Worm (Caenorhabditis elegans) whole organism, L3 larva: ENCODE measurements around the gene B0294.1.

ENCODE experiments used
- R02D3.7 ChIP-seq: fragments of 150-350 bp; optimal IDR thresholded peaks from 2 replicates; lab custom pipeline; 2014; ENCODE audit warnings: missing biosample characterization, missing genetic modification characterization
- ZK546.5 ChIP-seq: sonication (generic microtip); optimal IDR thresholded peaks from 2 replicates; lab custom pipeline; 2017; ENCODE audit warnings: missing biosample characterization, missing genetic modification characterization
- aly-2 ChIP-seq: fragments of 150-350 bp; optimal IDR thresholded peaks from 2 replicates; lab custom pipeline; 2014; ENCODE audit warnings: missing biosample characterization, missing genetic modification characterization
- ama-1 ChIP-seq: fragments of 150-350 bp; optimal IDR thresholded peaks from 2 replicates; lab custom pipeline; 2018
- ceh-16 ChIP-seq: sonication (generic microtip); optimal IDR thresholded peaks from 2 replicates; lab custom pipeline; 2017; ENCODE audit warnings: missing biosample characterization, missing genetic modification characterization
- ceh-28 ChIP-seq: fragments of 150-350 bp; optimal IDR thresholded peaks from 2 replicates; lab custom pipeline; 2014; ENCODE audit warnings: missing biosample characterization, missing genetic modification reagents, missing genetic modification characterization
- ceh-82 ChIP-seq: fragments of 150-350 bp; optimal IDR thresholded peaks from 2 replicates; lab custom pipeline; 2014; ENCODE audit warnings: missing biosample characterization, missing genetic modification characterization
- daf-12 ChIP-seq: fragments of 150-350 bp; optimal IDR thresholded peaks from 2 replicates; lab custom pipeline; 2014; ENCODE audit warnings: missing biosample characterization, missing genetic modification reagents, missing genetic modification characterization
- egl-27 ChIP-seq: sonication (generic microtip); optimal IDR thresholded peaks from 4 replicates; lab custom pipeline; 2017; ENCODE audit warnings: missing biosample characterization, missing genetic modification reagents, missing genetic modification characterization
- egl-5 ChIP-seq: fragments of 150-350 bp; optimal IDR thresholded peaks from 2 replicates; lab custom pipeline; 2017; ENCODE audit warnings: missing biosample characterization, missing genetic modification reagents, missing genetic modification characterization, inconsistent platforms
- elt-2 ChIP-seq: sonication (generic microtip); optimal IDR thresholded peaks from 2 replicates; lab custom pipeline; 2016; ENCODE audit warnings: missing genetic modification reagents, mild to moderate bottlenecking, missing genetic modification characterization, missing compliant biosample characterization
- elt-3 ChIP-seq, 3 experiments: fragments of 150-350 bp in 1 of 3; sonication (generic microtip) in 2 of 3; optimal IDR thresholded peaks; 2 replicates in 2 of 3; 4 replicates in 1 of 3; lab custom pipeline; 2014 to 2017; ENCODE audit warnings: missing biosample characterization in 3 of 3, missing genetic modification characterization in 3 of 3
- eor-1 ChIP-seq, 2 experiments: fragments of 150-350 bp; optimal IDR thresholded peaks; 2 replicates each; lab custom pipeline; 2014 to 2018; ENCODE audit warnings: missing biosample characterization in 2 of 2, missing genetic modification characterization in 2 of 2
- fkh-10 ChIP-seq: sonication (generic microtip); optimal IDR thresholded peaks from 2 replicates; lab custom pipeline; 2017; ENCODE audit warnings: missing biosample characterization, missing genetic modification reagents, missing genetic modification characterization
- fkh-2 ChIP-seq: fragments of 150-350 bp; optimal IDR thresholded peaks from 2 replicates; lab custom pipeline; 2014; ENCODE audit warnings: missing biosample characterization, missing genetic modification reagents, missing genetic modification characterization
- hmg-11 ChIP-seq: sonication (generic microtip); optimal IDR thresholded peaks from 2 replicates; lab custom pipeline; 2016; ENCODE audit warnings: missing genetic modification characterization, missing compliant biosample characterization
- jun-1 ChIP-seq: fragments of 150-350 bp; optimal IDR thresholded peaks from 2 replicates; lab custom pipeline; 2014; ENCODE audit warnings: missing biosample characterization, missing genetic modification reagents, missing genetic modification characterization
- lin-15B ChIP-seq: fragments of 150-350 bp; optimal IDR thresholded peaks from 2 replicates; lab custom pipeline; 2014; ENCODE audit warnings: missing biosample characterization, missing genetic modification characterization
- lin-39 ChIP-seq: fragments of 150-350 bp; optimal IDR thresholded peaks from 2 replicates; lab custom pipeline; 2018; ENCODE audit warnings: missing biosample characterization, missing genetic modification reagents, missing genetic modification characterization
- lsy-12 ChIP-seq: sonication (generic microtip); optimal IDR thresholded peaks from 2 replicates; lab custom pipeline; 2016; ENCODE audit warnings: mild to moderate bottlenecking, missing genetic modification characterization, missing compliant biosample characterization
- mdl-1 ChIP-seq: fragments of 150-350 bp; optimal IDR thresholded peaks from 2 replicates; lab custom pipeline; 2014; ENCODE audit warnings: missing biosample characterization, missing genetic modification characterization
- mml-1 ChIP-seq: fragments of 150-350 bp; sonication (generic microtip); optimal IDR thresholded peaks from 3 replicates; lab custom pipeline; 2014; ENCODE audit warnings: missing biosample characterization, missing genetic modification characterization
- nhr-11 ChIP-seq: fragments of 150-350 bp; optimal IDR thresholded peaks from 2 replicates; lab custom pipeline; 2014; ENCODE audit warnings: missing biosample characterization, missing genetic modification characterization
- nhr-12 ChIP-seq: fragments of 150-350 bp; optimal IDR thresholded peaks from 2 replicates; lab custom pipeline; 2014; ENCODE audit warnings: missing biosample characterization, missing genetic modification characterization
- nhr-23 ChIP-seq: fragments of 150-350 bp; optimal IDR thresholded peaks from 2 replicates; lab custom pipeline; 2014; ENCODE audit warnings: missing biosample characterization, missing genetic modification reagents, missing genetic modification characterization
- nhr-237 ChIP-seq: fragments of 150-350 bp; optimal IDR thresholded peaks from 2 replicates; lab custom pipeline; 2014; ENCODE audit warnings: missing biosample characterization, missing genetic modification characterization
- nhr-25 ChIP-seq: sonication (generic microtip); optimal IDR thresholded peaks from 2 replicates; lab custom pipeline; 2017; ENCODE audit warnings: missing biosample characterization, missing genetic modification characterization
- nhr-28 ChIP-seq: fragments of 150-350 bp; optimal IDR thresholded peaks from 2 replicates; lab custom pipeline; 2014; ENCODE audit warnings: missing biosample characterization, missing genetic modification characterization
- nhr-43 ChIP-seq: sonication (generic microtip); optimal IDR thresholded peaks from 2 replicates; lab custom pipeline; 2016; ENCODE audit warnings: mild to moderate bottlenecking, missing genetic modification characterization, missing compliant biosample characterization; ENCODE audit not compliant: poor library complexity, severe bottlenecking
- nhr-67 ChIP-seq: fragments of 150-350 bp; optimal IDR thresholded peaks from 2 replicates; lab custom pipeline; 2014; ENCODE audit warnings: missing biosample characterization, missing genetic modification characterization
- nhr-76 ChIP-seq: fragments of 150-350 bp; sonication (generic microtip); optimal IDR thresholded peaks from 5 replicates; lab custom pipeline; 2014; ENCODE audit warnings: missing biosample characterization, missing genetic modification characterization
- nhr-77 ChIP-seq: fragments of 150-350 bp; optimal IDR thresholded peaks from 2 replicates; lab custom pipeline; 2014; ENCODE audit warnings: missing biosample characterization, missing genetic modification characterization
- pha-4 ChIP-seq: fragments of 150-350 bp; optimal IDR thresholded peaks from 2 replicates; lab custom pipeline; 2014; ENCODE audit warnings: missing biosample characterization, missing genetic modification reagents, missing genetic modification characterization
- pqm-1 ChIP-seq: fragments of 150-350 bp; optimal IDR thresholded peaks from 2 replicates; lab custom pipeline; 2017; ENCODE audit warnings: missing biosample characterization, missing genetic modification characterization, inconsistent platforms
- sea-2 ChIP-seq: fragments of 150-350 bp; sonication (generic microtip); optimal IDR thresholded peaks from 4 replicates; lab custom pipeline; 2014; ENCODE audit warnings: missing biosample characterization, missing genetic modification reagents, missing genetic modification characterization
- skn-1 ChIP-seq: fragments of 150-350 bp; optimal IDR thresholded peaks from 2 replicates; lab custom pipeline; 2014; ENCODE audit warnings: missing biosample characterization, missing genetic modification characterization
- snpc-4 ChIP-seq: fragments of 150-350 bp; optimal IDR thresholded peaks from 2 replicates; lab custom pipeline; 2014; ENCODE audit warnings: missing biosample characterization, missing genetic modification characterization
- tbx-2 ChIP-seq: sonication (generic microtip); optimal IDR thresholded peaks from 2 replicates; lab custom pipeline; 2016; ENCODE audit warnings: mild to moderate bottlenecking, missing genetic modification characterization, missing compliant biosample characterization
- zag-1 ChIP-seq: fragments of 150-350 bp; optimal IDR thresholded peaks from 2 replicates; lab custom pipeline; 2014; ENCODE audit warnings: missing biosample characterization, missing genetic modification characterization
- ztf-11 ChIP-seq: fragments of 150-350 bp; optimal IDR thresholded peaks from 2 replicates; lab custom pipeline; 2014; ENCODE audit warnings: missing biosample characterization, missing genetic modification characterization
- ztf-4 ChIP-seq: fragments of 150-350 bp; optimal IDR thresholded peaks from 2 replicates; lab custom pipeline; 2014; ENCODE audit warnings: missing biosample characterization, missing genetic modification characterization

B0294.1 gene

DNA sequence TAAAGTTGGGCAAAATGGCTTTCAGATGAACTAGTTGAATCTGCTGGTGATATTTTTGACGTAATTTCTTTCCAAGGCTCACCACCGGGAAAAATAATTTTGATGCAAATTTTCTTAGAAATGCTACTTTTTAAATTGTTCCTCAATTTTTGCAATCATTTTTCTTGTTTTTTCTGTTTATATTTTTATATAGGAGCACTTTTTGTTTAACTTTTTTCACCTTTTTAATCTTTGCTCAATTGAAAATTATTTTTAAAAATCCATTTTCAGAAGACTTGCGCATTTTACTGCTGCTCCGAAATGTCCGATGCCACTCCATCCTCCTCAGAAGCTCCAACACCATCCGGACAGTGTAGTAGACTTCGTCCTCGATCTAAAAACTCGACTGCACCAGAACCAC lies 20.0 kb upstream of the B0294.1 start, which contains the start of gene dot-1.5:
Gene dot-1.5, plus strand, starts transcription at position 301 of the 400 bp plus-strand sequence.
- TF ChIP-seq snpc-4 (tag; lab: Kevin White, UChicago) (no peak), mml-1 (tag; lab: Kevin White, UChicago) (no peak), nhr-67 (tag; lab: Kevin White, UChicago) (no peak), skn-1 (tag; lab: Kevin White, UChicago) (no peak), fkh-10 (no peak), nhr-12 (no peak), lin-39 (tag; lab: Kevin White, UChicago) (no peak), jun-1 (tag; lab: Kevin White, UChicago) (no peak), egl-27 (tag; lab: Kevin White, UChicago) (no peak), ZK546.5 (tag; lab: Kevin White, UChicago) (no peak), sea-2 (no peak), nhr-77 (no peak), ceh-16 (tag; lab: Kevin White, UChicago) (no peak), ceh-82 (tag; lab: Kevin White, UChicago) (no peak), pqm-1 (no peak), nhr-25 (tag; lab: Kevin White, UChicago) (no peak), egl-5 (tag; lab: Kevin White, UChicago) (no peak), aly-2 (tag; lab: Kevin White, UChicago) (no peak), ceh-28 (tag; lab: Kevin White, UChicago) (no peak)

DNA sequence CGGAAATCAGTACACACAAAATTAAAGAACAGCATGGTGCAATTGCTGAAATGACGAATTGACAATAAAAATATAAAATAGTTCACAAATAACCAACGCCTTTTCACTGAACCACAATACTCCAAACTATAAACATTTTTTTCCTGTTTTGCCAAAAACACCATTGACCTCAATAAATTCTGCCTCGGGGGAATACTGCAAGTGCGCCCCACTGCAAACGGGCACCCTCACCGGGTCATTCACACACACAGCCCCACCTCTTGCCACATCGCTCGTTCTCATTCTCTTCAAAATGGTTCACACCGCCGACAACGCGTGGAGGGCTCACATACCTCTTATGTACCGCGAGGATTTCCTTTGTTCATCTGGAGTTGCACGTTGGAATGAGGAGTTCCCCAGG lies 17.9 kb upstream of the B0294.1 start, which contains the start of gene rgs-9:
Gene rgs-9, plus strand, starts transcription at position 237 of the 400 bp plus-strand sequence.
- no peak for TF ChIP-seq aly-2 (tag; lab: Kevin White, UChicago)
- no peak for TF ChIP-seq ceh-28 (tag; lab: Kevin White, UChicago)
- TF ChIP-seq nhr-67 (tag; lab: Kevin White, UChicago) = no peak
- TF ChIP-seq lin-15B (tag; lab: Kevin White, UChicago) = no peak
- no peak for TF ChIP-seq nhr-28 (tag; lab: Kevin White, UChicago)
- TF ChIP-seq nhr-12 = no peak
- no peak for TF ChIP-seq jun-1 (tag; lab: Kevin White, UChicago)
- TF ChIP-seq nhr-11 (tag; lab: Kevin White, UChicago) = no peak
- TF ChIP-seq skn-1 (tag; lab: Kevin White, UChicago) = no peak

DNA sequence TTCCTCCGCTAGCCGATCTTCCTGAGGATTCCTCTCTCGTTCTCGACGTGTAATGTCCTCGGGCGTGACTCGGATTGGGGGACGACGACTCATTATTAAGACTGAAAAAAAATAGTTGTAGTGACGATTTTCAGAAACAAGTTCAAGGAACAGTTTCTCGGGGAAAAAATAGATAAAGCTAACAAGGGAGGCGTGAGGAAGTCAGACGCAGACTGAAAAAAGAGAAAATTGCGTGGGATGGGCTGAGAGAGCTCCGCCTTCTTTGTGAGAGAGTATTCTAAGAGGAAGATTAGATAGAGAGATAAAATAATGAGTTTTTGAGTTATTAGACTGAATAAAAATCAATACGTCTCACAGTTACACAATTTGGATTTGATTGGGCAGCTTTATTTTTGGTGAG lies 16.1 kb upstream of the B0294.1 start, which contains the start of gene ZC53.1:
Gene ZC53.1, minus strand, starts transcription at position 101 of the 400 bp plus-strand sequence.
- TF ChIP-seq ztf-4 = no peak
- no peak for TF ChIP-seq nhr-28 (tag; lab: Kevin White, UChicago)

DNA sequence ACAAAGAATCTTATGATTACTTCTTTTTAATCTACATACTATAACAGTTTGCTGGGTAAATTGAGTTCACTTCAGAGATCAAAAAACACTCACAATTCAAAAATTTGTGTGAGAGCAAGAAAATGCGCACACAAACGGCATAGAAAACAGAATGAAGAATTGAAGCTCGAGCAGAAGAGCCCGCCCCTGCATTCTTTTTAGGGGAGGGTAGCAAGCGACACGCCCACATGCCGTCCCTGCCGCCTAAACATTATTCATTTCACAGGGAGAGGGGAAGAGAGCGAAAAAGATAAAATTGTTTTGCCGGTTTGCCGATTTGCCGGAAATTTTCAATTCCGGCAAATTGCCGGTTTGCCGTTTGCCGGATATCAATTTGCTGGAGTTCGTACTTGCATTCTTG lies 12.2 kb upstream of the B0294.1 start:
- TF ChIP-seq lin-15B (tag; lab: Kevin White, UChicago) = no peak
- TF ChIP-seq nhr-23 = peak; percentile 61
- TF ChIP-seq nhr-43 (tag; lab: Kevin White, UChicago) = peak; percentile 85
- no peak for TF ChIP-seq ZK546.5 (tag; lab: Kevin White, UChicago)
- peak; percentile 85 for TF ChIP-seq hmg-11
- TF ChIP-seq ama-1 (lab: Kevin White, UChicago) = no peak
- peak; percentile 43 for TF ChIP-seq egl-5 (tag; lab: Kevin White, UChicago)
- TF ChIP-seq nhr-25 (tag; lab: Kevin White, UChicago) = no peak
- TF ChIP-seq nhr-77 = peak; percentile 80
- TF ChIP-seq fkh-2 (tag; lab: Kevin White, UChicago) = peak; percentile 46
- TF ChIP-seq ceh-28 (tag; lab: Kevin White, UChicago) = peak; percentile 82
- TF ChIP-seq nhr-11 (tag; lab: Kevin White, UChicago) = peak; percentile 52
- TF ChIP-seq fkh-10 = peak; percentile 13
- TF ChIP-seq pqm-1 = peak; percentile 18
- no peak for TF ChIP-seq nhr-76 (tag; lab: Kevin White, UChicago)
- no peak for TF ChIP-seq daf-12 (tag; lab: Kevin White, UChicago)
- TF ChIP-seq pha-4 (tag; lab: Kevin White, UChicago) = peak; percentile 51
- peak; percentile 60 for TF ChIP-seq lin-39 (tag; lab: Kevin White, UChicago)
- TF ChIP-seq elt-3 (tag; optimal IDR thresholded peaks at IDR 0.05; lab: Kevin White, UChicago) = peak in 1 of 3 experiments; percentile 56
- TF ChIP-seq mdl-1 (tag; lab: Kevin White, UChicago) = peak; percentile 16
- no peak for TF ChIP-seq ceh-16 (tag; lab: Kevin White, UChicago)
- TF ChIP-seq nhr-28 (tag; lab: Kevin White, UChicago) = no peak
- peak; percentile 92 for TF ChIP-seq tbx-2
- peak; percentile 59 for TF ChIP-seq nhr-237
- no peak for TF ChIP-seq zag-1
- peak; percentile 55 for TF ChIP-seq elt-2 (tag; lab: Kevin White, UChicago)
- TF ChIP-seq jun-1 (tag; lab: Kevin White, UChicago) = peak; percentile 89
- TF ChIP-seq nhr-67 (tag; lab: Kevin White, UChicago) = no peak
- TF ChIP-seq R02D3.7 (tag; lab: Kevin White, UChicago) = peak; percentile 72
- peak; percentile 86 for TF ChIP-seq lsy-12 (tag; lab: Kevin White, UChicago)
- peak; percentile 90 for TF ChIP-seq ceh-82 (tag; lab: Kevin White, UChicago)
- no peak for TF ChIP-seq ztf-11 (tag; lab: Kevin White, UChicago)
- TF ChIP-seq eor-1 (tag; optimal IDR thresholded peaks at IDR 0.05; lab: Kevin White, UChicago) = no peak
- TF ChIP-seq ztf-4 = no peak
- TF ChIP-seq nhr-12 = no peak
- TF ChIP-seq snpc-4 (tag; lab: Kevin White, UChicago) = peak; percentile 76
